Worm (Caenorhabditis elegans) whole organism, mixed stage, embryonic: ENCODE results near the gene K03H1.12.

Source experiments
- M03D4.4 ChIP-seq: sonication (generic microtip); optimal IDR thresholded peaks from 2 replicates; lab custom pipeline; 2017; ENCODE audit warnings: mild to moderate bottlenecking, missing genetic modification characterization, missing compliant biosample characterization
- bed-3 ChIP-seq: fragments of 200-800 bp; sonication (Bioruptor generic); optimal IDR thresholded peaks from 3 replicates; lab custom pipeline; 2018; ENCODE audit warnings: mild to moderate bottlenecking, missing genetic modification characterization, moderate library complexity, missing compliant biosample characterization
- blmp-1 ChIP-seq: fragments of 150-350 bp; optimal IDR thresholded peaks from 2 replicates; lab custom pipeline; 2014; ENCODE audit warnings: missing biosample characterization, missing genetic modification characterization
- ceh-43 ChIP-seq: fragments of 200-800 bp; sonication (Bioruptor generic); optimal IDR thresholded peaks from 2 replicates; lab custom pipeline; 2018; ENCODE audit warnings: mild to moderate bottlenecking, missing genetic modification characterization, moderate library complexity, missing compliant biosample characterization
- ceh-83 ChIP-seq: fragments of 200-800 bp; sonication (Bioruptor generic); optimal IDR thresholded peaks from 2 replicates; lab custom pipeline; 2018; ENCODE audit warnings: mild to moderate bottlenecking, missing genetic modification characterization, missing compliant biosample characterization
- ces-1 ChIP-seq: fragments of 150-350 bp; optimal IDR thresholded peaks from 2 replicates; lab custom pipeline; 2014; ENCODE audit warnings: missing biosample characterization, missing genetic modification reagents, missing genetic modification characterization
- cnd-1 ChIP-seq: fragments of 200-800 bp; sonication (Bioruptor generic); optimal IDR thresholded peaks from 2 replicates; lab custom pipeline; 2018; ENCODE audit warnings: mild to moderate bottlenecking, missing genetic modification characterization, missing compliant biosample characterization
- elt-1 ChIP-seq: sonication (generic microtip); optimal IDR thresholded peaks from 2 replicates; lab custom pipeline; 2017; ENCODE audit warnings: missing genetic modification characterization, mild to moderate bottlenecking, missing compliant biosample characterization, antibody characterized with exemption, moderate library complexity, borderline replicate concordance; ENCODE audit not compliant: insufficient read depth
- elt-3 ChIP-seq: fragments of 150-350 bp; optimal IDR thresholded peaks from 2 replicates; lab custom pipeline; 2014; ENCODE audit warnings: missing biosample characterization, missing genetic modification characterization
- flh-1 ChIP-seq: fragments of 200-800 bp; sonication (Bioruptor generic); optimal IDR thresholded peaks from 2 replicates; lab custom pipeline; 2018; ENCODE audit warnings: mild to moderate bottlenecking, missing genetic modification characterization, moderate library complexity, missing compliant biosample characterization
- ham-2 ChIP-seq: fragments of 200-800 bp; sonication (Bioruptor generic); optimal IDR thresholded peaks from 2 replicates; lab custom pipeline; 2018; ENCODE audit warnings: mild to moderate bottlenecking, missing genetic modification characterization, missing compliant biosample characterization
- hlh-1 ChIP-seq: fragments of 150-350 bp; optimal IDR thresholded peaks from 2 replicates; lab custom pipeline; 2014; ENCODE audit warnings: missing biosample characterization, missing genetic modification reagents, missing genetic modification characterization
- lin-13 ChIP-seq: fragments of 150-350 bp; optimal IDR thresholded peaks from 2 replicates; lab custom pipeline; 2014; ENCODE audit warnings: missing biosample characterization, missing genetic modification characterization
- mab-5 ChIP-seq: fragments of 150-350 bp; optimal IDR thresholded peaks from 2 replicates; lab custom pipeline; 2014; ENCODE audit warnings: missing biosample characterization, missing genetic modification characterization
- mep-1 ChIP-seq: fragments of 150-350 bp; optimal IDR thresholded peaks from 2 replicates; lab custom pipeline; 2017; ENCODE audit warnings: missing biosample characterization, missing genetic modification reagents, missing genetic modification characterization, inconsistent platforms
- mls-2 ChIP-seq: sonication (generic microtip); optimal IDR thresholded peaks from 2 replicates; lab custom pipeline; 2016; ENCODE audit warnings: mild to moderate bottlenecking, missing genetic modification characterization, moderate library complexity, missing compliant biosample characterization
- nhr-12 ChIP-seq: fragments of 150-350 bp; optimal IDR thresholded peaks from 2 replicates; lab custom pipeline; 2014; ENCODE audit warnings: missing biosample characterization, missing genetic modification characterization
- nhr-2 ChIP-seq: fragments of 150-350 bp; optimal IDR thresholded peaks from 2 replicates; lab custom pipeline; 2014; ENCODE audit warnings: missing biosample characterization, missing genetic modification characterization
- nhr-237 ChIP-seq: fragments of 150-350 bp; optimal IDR thresholded peaks from 2 replicates; lab custom pipeline; 2014; ENCODE audit warnings: missing biosample characterization, missing genetic modification characterization
- nhr-28 ChIP-seq: fragments of 150-350 bp; optimal IDR thresholded peaks from 2 replicates; lab custom pipeline; 2014; ENCODE audit warnings: missing biosample characterization, missing genetic modification characterization
- nhr-76 ChIP-seq: sonication (generic microtip); optimal IDR thresholded peaks from 2 replicates; lab custom pipeline; 2017; ENCODE audit warnings: missing biosample characterization, missing genetic modification characterization
- pha-4 ChIP-seq: fragments of 150-350 bp; optimal IDR thresholded peaks from 2 replicates; lab custom pipeline; 2018; ENCODE audit warnings: missing biosample characterization, missing genetic modification reagents, missing genetic modification characterization
- sem-2 ChIP-seq: fragments of 200-800 bp; sonication (Bioruptor generic); optimal IDR thresholded peaks from 2 replicates; lab custom pipeline; 2018; ENCODE audit warnings: mild to moderate bottlenecking, missing genetic modification characterization, missing compliant biosample characterization
- snpc-4 ChIP-seq: fragments of 150-350 bp; optimal IDR thresholded peaks from 2 replicates; lab custom pipeline; 2014; ENCODE audit warnings: missing biosample characterization, missing genetic modification characterization
- sptf-1 ChIP-seq: sonication (generic microtip); optimal IDR thresholded peaks from 2 replicates; lab custom pipeline; 2017; ENCODE audit warnings: mild to moderate bottlenecking, missing genetic modification characterization, moderate library complexity, missing compliant biosample characterization
- tbx-8 ChIP-seq: fragments of 200-800 bp; sonication (Bioruptor generic); optimal IDR thresholded peaks from 2 replicates; lab custom pipeline; 2018; ENCODE audit warnings: mild to moderate bottlenecking, missing genetic modification characterization, moderate library complexity, missing compliant biosample characterization
- unc-39 ChIP-seq: fragments of 150-350 bp; optimal IDR thresholded peaks from 2 replicates; lab custom pipeline; 2014; ENCODE audit warnings: missing biosample characterization, missing genetic modification characterization
- unc-62 ChIP-seq: fragments of 150-350 bp; optimal IDR thresholded peaks from 2 replicates; lab custom pipeline; 2014; ENCODE audit warnings: missing biosample characterization, missing genetic modification reagents, missing genetic modification characterization
- zip-8 ChIP-seq: fragments of 150-350 bp; optimal IDR thresholded peaks from 2 replicates; lab custom pipeline; 2014; ENCODE audit warnings: missing biosample characterization, missing genetic modification characterization
- ztf-11 ChIP-seq: fragments of 150-350 bp; optimal IDR thresholded peaks from 2 replicates; lab custom pipeline; 2014; ENCODE audit warnings: missing biosample characterization, missing genetic modification characterization

K03H1.12 gene

ce11 chrIII:9922310-9922709 lies 19.1 kb upstream of the K03H1.12 start:
- TF ChIP-seq ceh-83 (GFP tag; lab: Kevin White, UChicago) (no peak), mep-1 (no peak), mls-2 (tag; lab: Kevin White, UChicago) (no peak), sem-2 (GFP tag; lab: Kevin White, UChicago) (no peak), bed-3 (GFP tag; lab: Kevin White, UChicago) (no peak), ceh-43 (GFP tag; lab: Kevin White, UChicago) (no peak)

- no peak for TF ChIP-seq unc-39
- no peak for TF ChIP-seq ceh-43 (GFP tag; lab: Kevin White, UChicago)
Observed at ce11 chrIII:9922874-9923273, 18.6 kb upstream of the K03H1.12 start, which contains the start of gene cbp-2. TSS of gene cbp-2 (plus strand) at chrIII:9923174.

ce11 chrIII:9926650-9927049 lies 14.8 kb upstream of the K03H1.12 start, which contains the start of gene ttr-3:
TSS of gene ttr-3 (minus strand) at chrIII:9926750.
- TF ChIP-seq elt-1 (no peak), blmp-1 (no peak), ham-2 (no peak), lin-13 (tag; lab: Kevin White, UChicago) (no peak), hlh-1 (tag; lab: Kevin White, UChicago) (no peak), mls-2 (tag; lab: Kevin White, UChicago) (no peak), nhr-28 (tag; lab: Kevin White, UChicago) (no peak), tbx-8 (GFP tag; lab: Kevin White, UChicago) (no peak), M03D4.4 (tag; lab: Kevin White, UChicago) (no peak), elt-3 (no peak), mab-5 (tag; lab: Kevin White, UChicago) (no peak), ceh-83 (GFP tag; lab: Kevin White, UChicago) (no peak), sptf-1 (tag; lab: Kevin White, UChicago) (no peak), pha-4 (no peak), mep-1 (no peak), nhr-237 (tag; lab: Kevin White, UChicago) (no peak), zip-8 (tag; lab: Kevin White, UChicago) (no peak)

- TF ChIP-seq ceh-83 (GFP tag; lab: Kevin White, UChicago) (no peak), unc-62 (GFP tag; lab: Kevin White, UChicago) (no peak), bed-3 (GFP tag; lab: Kevin White, UChicago) (no peak), hlh-1 (tag; lab: Kevin White, UChicago) (no peak), cnd-1 (tag; lab: Kevin White, UChicago) (no peak), M03D4.4 (tag; lab: Kevin White, UChicago) (no peak), flh-1 (no peak), elt-1 (no peak), snpc-4 (tag; lab: Kevin White, UChicago) (no peak), elt-3 (no peak), ces-1 (no peak)
Observed at ce11 chrIII:9927378-9927777, 14.0 kb upstream of the K03H1.12 start, which contains the start of gene ttr-2. TSS of gene ttr-2 (plus strand) at chrIII:9927769.

ce11 chrIII:9928777-9929176 lies 12.6 kb upstream of the K03H1.12 start, which contains the start of gene ttr-1:
TSS of gene ttr-1 (plus strand) at chrIII:9929077.
- no peak for TF ChIP-seq unc-62 (GFP tag; lab: Kevin White, UChicago)
- no peak for TF ChIP-seq snpc-4 (tag; lab: Kevin White, UChicago)
- TF ChIP-seq sem-2 (GFP tag; lab: Kevin White, UChicago): no peak
- TF ChIP-seq mab-5 (tag; lab: Kevin White, UChicago): no peak
- no peak for TF ChIP-seq elt-1
- TF ChIP-seq tbx-8 (GFP tag; lab: Kevin White, UChicago): no peak
- no peak for TF ChIP-seq lin-13 (tag; lab: Kevin White, UChicago)
- no peak for TF ChIP-seq nhr-76 (tag; lab: Kevin White, UChicago)
- no peak for TF ChIP-seq nhr-12
- no peak for TF ChIP-seq pha-4
- TF ChIP-seq elt-3: no peak
- no peak for TF ChIP-seq ham-2
- TF ChIP-seq cnd-1 (tag; lab: Kevin White, UChicago): no peak
- TF ChIP-seq blmp-1: no peak
- no peak for TF ChIP-seq ztf-11 (tag; lab: Kevin White, UChicago)
- no peak for TF ChIP-seq mls-2 (tag; lab: Kevin White, UChicago)
- no peak for TF ChIP-seq nhr-2 (tag; lab: Kevin White, UChicago)
- no peak for TF ChIP-seq hlh-1 (tag; lab: Kevin White, UChicago)
- TF ChIP-seq mep-1: no peak
